Fruit fly (Drosophila melanogaster) whole organism: ENCODE results near the gene dimm.

Experiments
- CG8478 ChIP-seq: fragments of >200 bp; optimal IDR thresholded peaks from 2 replicates; lab custom pipeline; 2018; ENCODE audit warnings: inconsistent platforms
- Dll ChIP-seq: fragments of >200 bp; optimal IDR thresholded peaks from 2 replicates; lab custom pipeline; 2017
- EcR ChIP-seq, 2 experiments: fragments of >200 bp; optimal IDR thresholded peaks; 2 replicates each; lab custom pipeline; 2017; ENCODE audit warnings: missing biosample characterization in 2 of 2, missing genetic modification characterization in 2 of 2, missing genetic modification reagents in 2 of 2
- pan ChIP-seq: fragments of >200 bp; optimal IDR thresholded peaks from 2 replicates; lab custom pipeline; 2017
- psq ChIP-seq: fragments of >200 bp; optimal IDR thresholded peaks from 2 replicates; lab custom pipeline; 2017
- usp ChIP-seq: fragments of >200 bp; optimal IDR thresholded peaks from 2 replicates; lab custom pipeline; 2017; ENCODE audit warnings: missing biosample characterization, missing genetic modification characterization, mixed read lengths

dimm gene

DNA sequence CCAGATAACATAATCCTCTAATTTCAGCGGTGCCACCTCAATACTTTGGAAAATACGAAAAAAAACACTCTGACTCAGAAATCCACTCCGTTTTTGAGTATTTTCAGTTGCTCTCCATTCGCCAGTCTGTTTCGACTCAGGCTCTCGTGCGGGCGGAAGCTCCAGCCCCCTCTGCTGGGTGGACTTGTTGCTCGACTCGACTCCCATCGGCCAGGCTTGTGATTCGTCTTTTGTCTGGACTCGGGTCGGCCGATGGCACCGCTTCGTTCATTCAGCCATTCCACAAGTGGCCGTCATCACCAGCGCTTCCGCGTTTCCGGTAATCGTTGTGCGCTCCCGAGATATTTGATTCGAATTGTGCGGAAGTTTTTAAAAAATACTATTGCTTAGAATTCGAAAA, at the start of gene dimm:
dimm (plus strand) TSS at position 255 of the 400 bp plus-strand sequence.
- TF ChIP-seq psq (no peak), EcR (GFP tag; optimal IDR thresholded peaks at IDR 0.05; lab: Kevin White, UChicago) (no peak), Dll (lab: Kevin White, UChicago) (no peak), usp (GFP tag; lab: Kevin White, UChicago) (no peak), CG8478 (lab: Kevin White, UChicago) (no peak), pan (lab: Kevin White, UChicago) (no peak)

DNA sequence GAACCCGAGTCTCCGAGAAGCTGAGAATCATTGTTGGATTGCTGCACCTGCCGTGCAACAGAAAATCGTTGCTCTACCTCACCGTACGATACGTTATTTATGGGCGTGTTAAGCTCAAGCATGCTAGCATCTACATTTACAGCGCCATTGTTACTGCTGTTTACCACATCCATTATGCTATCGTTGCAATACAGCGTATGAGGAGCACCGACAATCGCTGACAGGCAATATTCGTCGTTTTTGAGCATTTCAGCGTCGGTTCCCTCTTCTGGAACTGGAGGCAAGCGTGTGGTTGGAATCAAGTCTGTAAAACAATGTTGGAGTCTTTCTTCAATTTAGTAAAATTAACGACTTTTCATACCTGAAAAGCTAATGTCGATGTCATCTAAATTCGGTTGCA, 42.5 kb upstream of the dimm start:
- TF ChIP-seq EcR (GFP tag; optimal IDR thresholded peaks at IDR 0.05; lab: Kevin White, UChicago) (no peak), usp (GFP tag; lab: Kevin White, UChicago) (no peak), psq (no peak), Dll (lab: Kevin White, UChicago) (no peak), CG8478 (lab: Kevin White, UChicago) (no peak), pan (lab: Kevin White, UChicago) (no peak)

DNA sequence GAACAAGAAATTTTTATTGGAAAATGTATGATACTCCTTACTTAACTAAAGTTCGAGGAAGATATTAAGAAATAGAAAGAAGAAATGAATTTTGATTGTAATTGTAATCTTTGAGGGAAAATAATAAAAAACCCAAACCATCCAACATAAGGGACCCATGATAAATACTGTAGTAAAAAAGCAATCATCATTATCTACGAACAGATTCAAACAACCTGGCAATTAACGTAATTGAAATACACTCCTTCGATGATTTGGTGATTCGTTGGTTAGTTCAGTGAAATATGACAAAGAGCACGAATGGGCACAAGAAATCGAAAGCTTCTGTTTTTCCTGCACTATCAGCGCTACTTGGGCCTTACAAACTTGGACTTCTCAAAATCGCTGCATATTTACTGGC, 41.1 kb upstream of the dimm start, which contains the start of gene Gr39a:
Gr39a (plus strand) TSS at position 301 of the 400 bp plus-strand sequence.
- TF ChIP-seq psq = no peak
- TF ChIP-seq EcR (GFP tag; optimal IDR thresholded peaks at IDR 0.05; lab: Kevin White, UChicago) = no peak
- no peak for TF ChIP-seq CG8478 (lab: Kevin White, UChicago)
- TF ChIP-seq pan (lab: Kevin White, UChicago) = no peak
- TF ChIP-seq usp (GFP tag; lab: Kevin White, UChicago) = no peak
- TF ChIP-seq Dll (lab: Kevin White, UChicago) = no peak

DNA sequence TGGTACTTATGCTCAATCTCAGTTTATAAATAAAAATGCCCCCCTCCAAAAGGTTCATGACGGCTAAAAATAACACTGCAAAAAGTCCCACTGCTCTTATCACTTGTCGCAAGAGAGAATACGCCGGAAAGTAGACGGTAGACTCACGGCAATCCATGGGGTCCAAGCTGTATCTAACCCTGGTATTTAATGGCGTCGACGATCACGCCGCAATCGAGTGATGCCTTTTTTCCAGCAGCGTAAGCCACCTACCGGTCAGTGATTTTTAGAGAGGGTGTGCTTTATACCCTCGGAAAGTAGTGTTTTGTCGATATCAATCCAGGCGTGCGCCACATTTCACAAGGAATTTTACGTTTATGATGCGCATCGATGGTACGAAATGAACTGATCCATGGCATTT, 32.0 kb upstream of the dimm start:
- TF ChIP-seq EcR (GFP tag; optimal IDR thresholded peaks at IDR 0.05; lab: Kevin White, UChicago) = no peak
- no peak for TF ChIP-seq usp (GFP tag; lab: Kevin White, UChicago)
- no peak for TF ChIP-seq Dll (lab: Kevin White, UChicago)
- TF ChIP-seq psq = no peak
- no peak for TF ChIP-seq CG8478 (lab: Kevin White, UChicago)
- no peak for TF ChIP-seq pan (lab: Kevin White, UChicago)

DNA sequence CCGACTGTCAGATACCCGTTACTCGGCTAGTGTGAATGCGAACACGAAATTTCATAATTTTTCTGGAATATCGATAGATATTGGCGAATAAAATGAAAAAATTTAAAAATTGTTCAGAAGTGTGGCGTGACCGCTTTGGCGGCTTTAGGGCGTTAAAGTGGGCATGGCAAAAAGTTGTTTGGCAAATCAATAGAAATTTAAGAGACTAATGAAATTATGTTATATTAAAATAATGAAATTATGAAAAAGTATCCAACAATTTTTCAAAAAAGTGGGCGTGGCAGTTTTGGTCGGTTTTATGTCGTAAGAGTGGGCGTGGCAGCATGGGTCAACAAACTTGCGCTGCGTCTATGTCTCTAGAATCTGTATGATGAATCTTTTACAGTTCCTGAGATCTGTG, 29.5 kb upstream of the dimm start:
- TF ChIP-seq psq (no peak), CG8478 (lab: Kevin White, UChicago) (no peak), pan (lab: Kevin White, UChicago) (no peak), usp (GFP tag; lab: Kevin White, UChicago) (no peak), Dll (lab: Kevin White, UChicago) (no peak), EcR (GFP tag; optimal IDR thresholded peaks at IDR 0.05; lab: Kevin White, UChicago) (no peak)

DNA sequence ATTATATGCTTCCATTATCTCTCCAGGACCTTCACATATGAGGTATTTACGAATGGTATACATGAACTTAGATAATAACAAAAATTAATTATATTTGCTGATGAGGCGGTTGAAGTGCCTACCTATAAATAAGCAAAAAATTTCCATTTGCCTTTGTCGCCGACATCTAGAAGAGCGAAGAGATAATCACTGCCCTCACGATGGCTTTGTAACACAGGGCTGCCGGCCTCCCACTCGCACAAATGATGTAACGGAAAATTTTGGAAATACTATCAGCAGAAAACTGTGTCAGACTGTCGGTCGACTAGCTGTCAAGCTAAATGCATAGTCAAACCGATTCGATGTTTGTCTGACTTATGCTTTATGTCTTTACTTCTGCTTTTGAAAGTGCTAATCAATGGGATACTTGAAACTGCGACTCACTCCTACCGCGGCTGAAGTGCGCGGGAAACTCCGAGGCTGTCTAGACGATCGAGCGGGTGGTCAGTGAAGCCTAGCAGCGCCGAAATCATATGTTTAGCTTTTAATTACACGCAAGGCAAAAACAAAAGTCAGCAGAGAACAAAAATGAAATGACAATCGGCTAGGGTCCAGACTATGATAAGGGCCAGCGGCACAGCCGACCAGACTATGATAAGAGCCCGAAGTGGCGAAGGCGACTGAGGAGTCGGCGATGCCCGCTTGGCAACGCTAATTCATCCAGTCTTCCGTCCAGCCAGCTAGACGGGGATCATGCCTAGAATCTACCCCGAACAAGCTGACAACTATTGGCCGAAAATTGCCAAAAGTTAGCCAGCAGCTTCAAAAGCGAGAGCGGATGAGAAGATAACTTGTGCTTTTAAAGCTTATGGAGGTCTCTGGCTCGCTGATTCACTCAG, 27.7 kb upstream of the dimm start:
- no peak for TF ChIP-seq EcR (GFP tag; optimal IDR thresholded peaks at IDR 0.05; lab: Kevin White, UChicago)
- TF ChIP-seq CG8478 (lab: Kevin White, UChicago) = no peak
- TF ChIP-seq usp (GFP tag; lab: Kevin White, UChicago) = no peak
- no peak for TF ChIP-seq psq
- no peak for TF ChIP-seq Dll (lab: Kevin White, UChicago)
- no peak for TF ChIP-seq pan (lab: Kevin White, UChicago)

DNA sequence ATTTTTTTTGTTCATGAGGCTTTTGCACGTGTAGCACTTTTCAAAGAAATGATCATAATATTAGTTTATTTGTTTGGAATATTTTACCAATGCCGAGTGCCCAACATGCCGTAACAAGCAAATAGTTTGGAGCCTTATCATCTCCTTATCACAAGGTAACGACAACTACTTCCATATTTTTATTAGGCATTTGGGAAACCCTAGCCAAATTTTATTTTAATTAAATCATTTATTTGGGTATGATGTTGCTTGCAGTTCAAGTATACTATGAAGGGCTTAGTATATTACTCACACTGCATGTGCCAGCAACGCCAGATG, 27.1 kb upstream of the dimm start:
- no peak for TF ChIP-seq EcR (GFP tag; optimal IDR thresholded peaks at IDR 0.05; lab: Kevin White, UChicago)
- no peak for TF ChIP-seq psq
- no peak for TF ChIP-seq usp (GFP tag; lab: Kevin White, UChicago)
- no peak for TF ChIP-seq Dll (lab: Kevin White, UChicago)
- no peak for TF ChIP-seq pan (lab: Kevin White, UChicago)
- TF ChIP-seq CG8478 (lab: Kevin White, UChicago) = no peak

DNA sequence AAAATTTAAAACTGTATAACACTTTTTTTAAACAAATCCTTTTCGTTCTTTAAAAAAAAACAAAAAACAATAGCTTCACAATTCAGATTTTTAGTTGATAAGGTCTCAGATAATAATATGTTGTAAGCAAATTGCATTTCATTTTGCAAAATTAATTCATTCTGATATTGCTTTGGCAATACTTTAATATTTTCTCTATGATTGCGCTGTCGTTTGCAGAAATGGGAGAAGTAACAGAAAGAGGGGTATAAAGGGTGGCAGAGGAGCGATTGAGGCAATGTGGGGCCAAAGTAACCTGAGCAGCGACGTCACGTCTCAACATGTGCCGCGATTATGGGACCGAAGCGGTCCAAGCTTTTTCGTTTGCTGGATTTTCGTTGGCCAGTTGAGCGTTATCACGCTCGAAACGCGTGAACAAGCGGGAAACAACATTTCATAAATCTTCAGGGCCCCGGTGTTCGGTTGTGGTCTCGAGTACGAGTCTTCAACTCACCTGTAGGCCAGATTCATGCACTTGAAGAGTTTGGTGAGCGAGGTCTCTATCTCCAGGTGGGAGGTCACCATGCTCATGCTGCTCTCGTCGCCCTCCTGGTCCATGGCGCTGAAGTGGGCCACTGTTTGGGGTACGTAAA, 23.6 kb upstream of the dimm start:
- TF ChIP-seq Dll (lab: Kevin White, UChicago) (no peak), usp (GFP tag; lab: Kevin White, UChicago) (no peak), CG8478 (lab: Kevin White, UChicago) (no peak), EcR (GFP tag; optimal IDR thresholded peaks at IDR 0.05; lab: Kevin White, UChicago) (no peak), psq (no peak), pan (lab: Kevin White, UChicago) (no peak)

DNA sequence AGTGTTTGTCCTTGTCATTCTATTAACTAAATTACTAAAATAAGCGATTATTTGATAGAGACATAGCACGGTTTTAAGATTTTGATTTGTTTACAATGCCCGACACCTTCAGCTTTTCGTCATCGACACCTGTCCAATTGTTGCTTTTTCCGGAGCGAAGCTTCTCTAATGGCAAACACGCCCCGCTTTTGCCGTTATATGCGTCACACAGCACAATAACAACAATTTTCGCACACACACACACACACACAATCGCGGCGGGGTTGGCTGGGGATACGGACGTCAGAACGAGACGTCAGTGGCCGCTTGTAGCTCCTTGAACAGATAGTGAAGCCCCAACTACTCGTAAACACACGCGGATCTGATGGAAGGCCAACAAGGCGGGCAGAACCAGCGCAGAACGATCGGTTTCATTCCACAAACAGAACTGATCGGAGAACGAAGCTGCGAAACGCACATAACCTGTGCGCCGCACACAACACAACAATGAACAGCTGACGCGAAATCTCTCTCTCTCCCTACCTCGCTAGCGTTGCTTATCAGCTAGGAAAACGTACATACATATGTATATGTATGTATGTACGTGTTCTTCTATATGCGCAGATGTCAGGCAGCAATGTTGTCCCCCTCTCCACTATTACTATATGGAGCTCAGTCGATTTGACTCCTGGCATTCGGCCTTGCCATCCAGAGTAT, 22.4 kb upstream of the dimm start:
- TF ChIP-seq EcR (GFP tag; optimal IDR thresholded peaks at IDR 0.05; lab: Kevin White, UChicago) (peak in 1 of 2 experiments; percentile 55), psq (no peak), usp (GFP tag; lab: Kevin White, UChicago) (no peak), Dll (lab: Kevin White, UChicago) (no peak)

DNA sequence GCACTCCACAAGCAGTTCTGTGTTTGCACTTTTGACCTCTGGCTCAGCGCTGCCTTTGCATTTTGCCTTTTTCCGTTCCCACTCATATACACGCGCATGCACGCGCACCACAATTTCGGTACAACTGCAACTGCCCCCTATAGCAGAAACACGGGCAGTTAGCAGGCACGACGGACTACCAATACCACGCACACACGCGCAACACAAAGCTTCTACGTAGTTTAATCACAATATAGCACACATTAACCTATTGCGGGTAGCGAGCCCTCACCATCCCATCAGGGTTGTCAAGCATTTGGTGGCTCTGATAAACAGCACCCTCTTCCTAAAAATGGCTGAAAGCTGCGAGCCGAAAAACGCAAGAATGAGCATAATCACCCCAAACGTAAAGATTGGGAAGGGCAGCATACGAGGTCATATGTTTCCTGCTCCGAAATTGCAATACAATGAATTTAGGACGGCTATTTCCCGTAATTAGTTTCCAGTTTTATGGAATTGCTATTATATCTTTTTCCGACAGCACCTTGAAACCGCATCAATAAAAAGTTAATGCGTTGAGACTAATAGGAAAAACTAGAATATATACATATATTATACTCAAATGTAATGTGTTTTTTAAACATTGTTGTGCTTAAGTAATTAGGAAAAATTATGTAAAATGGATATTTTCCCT, 21.7 kb upstream of the dimm start, which contains the start of gene Mondo:
Mondo (minus strand) TSS at position 297 of the 673 bp plus-strand sequence.
- TF ChIP-seq Dll (lab: Kevin White, UChicago) = no peak
- TF ChIP-seq psq = no peak
- TF ChIP-seq CG8478 (lab: Kevin White, UChicago) = no peak
- no peak for TF ChIP-seq EcR (GFP tag; optimal IDR thresholded peaks at IDR 0.05; lab: Kevin White, UChicago)
- TF ChIP-seq pan (lab: Kevin White, UChicago) = no peak
- no peak for TF ChIP-seq usp (GFP tag; lab: Kevin White, UChicago)
